Fruit fly (Drosophila melanogaster) whole organism, embryonic: Measurements from ENCODE around the gene Vav.
A peak's percentile ranks its signal among the peaks of the same experiment; 100 is the strongest.

Source experiments
- BEAF-32 ChIP-seq: fragments of 200-800 bp; sonication (Bioruptor generic); optimal IDR thresholded peaks from 3 replicates; lab custom pipeline; 2017; ENCODE audit warnings: missing biosample characterization, missing genetic modification characterization, mild to moderate bottlenecking, moderate library complexity, missing genetic modification reagents
- CG10431 ChIP-seq: fragments of 200-800 bp; sonication (Bioruptor generic); optimal IDR thresholded peaks from 3 replicates; lab custom pipeline; 2018; ENCODE audit warnings: missing biosample characterization, mild to moderate bottlenecking, missing genetic modification characterization
- CG11247 ChIP-seq: fragments of 200-800 bp; sonication (Bioruptor generic); IDR thresholded peaks from 2 replicates; pipeline ENCODE4 v1.3.6; 2022; ENCODE audit warnings: missing biosample characterization, missing genetic modification characterization
- CG13894 ChIP-seq: fragments of 200-800 bp; sonication (Bioruptor generic); optimal IDR thresholded peaks from 3 replicates; lab custom pipeline; 2018; ENCODE audit warnings: missing biosample characterization, mild to moderate bottlenecking, missing genetic modification characterization, moderate library complexity
- CG15269 ChIP-seq: fragments of 200-800 bp; sonication (Bioruptor generic); optimal IDR thresholded peaks from 2 replicates; lab custom pipeline; 2018; ENCODE audit warnings: missing biosample characterization, mild to moderate bottlenecking, missing genetic modification characterization, moderate library complexity
- CG1529 ChIP-seq: fragments of 200-800 bp; sonication (Bioruptor generic); optimal IDR thresholded peaks from 3 replicates; lab custom pipeline; 2018; ENCODE audit warnings: missing biosample characterization, missing genetic modification characterization
- CG16863 ChIP-seq: fragments of 200-800 bp; sonication (Bioruptor generic); optimal IDR thresholded peaks from 3 replicates; lab custom pipeline; 2016; ENCODE audit warnings: missing biosample characterization, missing genetic modification characterization
- CG17186 ChIP-seq: fragments of 200-800 bp; sonication (Bioruptor generic); optimal IDR thresholded peaks from 3 replicates; lab custom pipeline; 2017; ENCODE audit warnings: missing biosample characterization, missing genetic modification reagents, missing genetic modification characterization
- CG17328 ChIP-seq: fragments of 200-800 bp; sonication (Bioruptor generic); IDR thresholded peaks from 2 replicates; pipeline ENCODE4 v1.3.6; 2022; ENCODE audit warnings: missing biosample characterization, missing genetic modification characterization
- CG18262 ChIP-seq: fragments of 200-800 bp; optimal IDR thresholded peaks from 3 replicates; lab custom pipeline; 2019; ENCODE audit warnings: missing biosample characterization, mild to moderate bottlenecking, missing genetic modification characterization, moderate library complexity
- CG2875 ChIP-seq: fragments of 200-800 bp; sonication (Bioruptor generic); optimal IDR thresholded peaks from 2 replicates; lab custom pipeline; 2017; ENCODE audit warnings: missing biosample characterization, mild to moderate bottlenecking, missing genetic modification characterization, missing genetic modification reagents
- CG34376 ChIP-seq: fragments of 200-800 bp; sonication (Bioruptor generic); optimal IDR thresholded peaks from 2 replicates; lab custom pipeline; 2018; ENCODE audit warnings: missing biosample characterization, mild to moderate bottlenecking, missing genetic modification characterization
- CG4360 ChIP-seq: fragments of 200-800 bp; sonication (Bioruptor generic); IDR thresholded peaks from 2 replicates; pipeline ENCODE4 v1.3.6; 2022; ENCODE audit warnings: missing biosample characterization, missing genetic modification characterization
- CG5180 ChIP-seq: fragments of 200-800 bp; sonication (Bioruptor generic); optimal IDR thresholded peaks from 3 replicates; lab custom pipeline; 2017; ENCODE audit warnings: missing biosample characterization, missing genetic modification characterization, mild to moderate bottlenecking, moderate library complexity, missing genetic modification reagents
- CG6254 ChIP-seq: fragments of 200-800 bp; sonication (Bioruptor generic); optimal IDR thresholded peaks from 3 replicates; lab custom pipeline; 2017; ENCODE audit warnings: mild to moderate bottlenecking, missing biosample characterization, missing genetic modification reagents, missing genetic modification characterization
- CG6683 ChIP-seq: fragments of 200-800 bp; sonication (Bioruptor generic); optimal IDR thresholded peaks from 2 replicates; lab custom pipeline; 2017; ENCODE audit warnings: missing biosample characterization, mild to moderate bottlenecking, missing genetic modification characterization, missing genetic modification reagents
- CG6791 ChIP-seq: fragments of 200-800 bp; sonication (Bioruptor generic); IDR thresholded peaks from 3 replicates; pipeline ENCODE4 v1.3.6; 2022; ENCODE audit warnings: missing biosample characterization, missing genetic modification characterization; ENCODE audit not compliant: partially characterized antibody
- CG7839 ChIP-seq: fragments of 200-800 bp; sonication (Bioruptor generic); optimal IDR thresholded peaks from 3 replicates; lab custom pipeline; 2018; ENCODE audit warnings: missing biosample characterization, mild to moderate bottlenecking, missing genetic modification characterization, moderate library complexity
- CG8089 ChIP-seq: fragments of 200-800 bp; sonication (Bioruptor generic); optimal IDR thresholded peaks from 3 replicates; lab custom pipeline; 2016; ENCODE audit warnings: missing biosample characterization, missing genetic modification characterization
- CG8290 ChIP-seq, 3 experiments: fragments of 200-800 bp; sonication (Bioruptor generic); optimal IDR thresholded peaks; 2 replicates each; lab custom pipeline; 2016 to 2019; ENCODE audit warnings: missing biosample characterization in 3 of 3, missing genetic modification characterization in 3 of 3, mild to moderate bottlenecking in 2 of 3, moderate library complexity in 1 of 3
- Dll ChIP-seq: fragments of 200-800 bp; sonication (Bioruptor generic); IDR thresholded peaks from 4 replicates; pipeline ENCODE4 v1.3.6; 2022; ENCODE audit warnings: missing biosample characterization, missing genetic modification characterization; ENCODE audit not compliant: partially characterized antibody
- Hand ChIP-seq: fragments of 200-800 bp; sonication (Bioruptor generic); optimal IDR thresholded peaks from 2 replicates; lab custom pipeline; 2017; ENCODE audit warnings: mild to moderate bottlenecking, missing biosample characterization, missing genetic modification reagents, missing genetic modification characterization
- HmgZ ChIP-seq: fragments of 200-800 bp; sonication (Bioruptor generic); optimal IDR thresholded peaks from 2 replicates; lab custom pipeline; 2018; ENCODE audit warnings: missing biosample characterization, mild to moderate bottlenecking, missing genetic modification characterization
- Hr51 ChIP-seq, 2 experiments: fragments of 200-800 bp; sonication (Bioruptor generic); optimal IDR thresholded peaks; 2 replicates in 1 of 2; 3 replicates in 1 of 2; lab custom pipeline; 2016 to 2018; ENCODE audit warnings: missing biosample characterization in 2 of 2, missing genetic modification characterization in 2 of 2, mild to moderate bottlenecking in 1 of 2, moderate library complexity in 1 of 2
- Max ChIP-seq: fragments of 200-800 bp; sonication (Bioruptor generic); optimal IDR thresholded peaks from 2 replicates; lab custom pipeline; 2016; ENCODE audit warnings: missing biosample characterization, mild to moderate bottlenecking, missing genetic modification characterization
- Meics ChIP-seq: fragments of 200-800 bp; sonication (Bioruptor generic); optimal IDR thresholded peaks from 2 replicates; lab custom pipeline; 2017; ENCODE audit warnings: missing biosample characterization, mild to moderate bottlenecking, missing genetic modification characterization
- Nf-YA ChIP-seq: fragments of 200-800 bp; sonication (Bioruptor generic); IDR thresholded peaks from 2 replicates; pipeline ENCODE4 v1.3.6; 2022; ENCODE audit warnings: missing biosample characterization, missing genetic modification characterization
- cas ChIP-seq: fragments of 200-800 bp; sonication (Bioruptor generic); IDR thresholded peaks from 2 replicates; pipeline ENCODE4 v1.3.6; 2022; ENCODE audit warnings: missing biosample characterization, missing genetic modification characterization
- corto ChIP-seq: fragments of 200-800 bp; sonication (Bioruptor generic); optimal IDR thresholded peaks from 2 replicates; lab custom pipeline; 2016; ENCODE audit warnings: missing biosample characterization, mild to moderate bottlenecking, missing genetic modification characterization, moderate library complexity
- disco-r ChIP-seq: fragments of 200-800 bp; sonication (Bioruptor generic); optimal IDR thresholded peaks from 2 replicates; lab custom pipeline; 2016; ENCODE audit warnings: missing biosample characterization, missing genetic modification characterization
- dmrt99B ChIP-seq: fragments of 200-800 bp; sonication (Bioruptor generic); optimal IDR thresholded peaks from 2 replicates; lab custom pipeline; 2018; ENCODE audit warnings: missing biosample characterization, mild to moderate bottlenecking, missing genetic modification characterization, moderate library complexity
- exex ChIP-seq: fragments of 200-800 bp; sonication (Bioruptor generic); optimal IDR thresholded peaks from 4 replicates; lab custom pipeline; 2018; ENCODE audit warnings: missing biosample characterization, mild to moderate bottlenecking, missing genetic modification characterization, moderate library complexity
- fu2 ChIP-seq: fragments of 200-800 bp; sonication (Bioruptor generic); optimal IDR thresholded peaks from 2 replicates; lab custom pipeline; 2016; ENCODE audit warnings: missing biosample characterization, missing genetic modification characterization
- gcm ChIP-seq: fragments of 200-800 bp; sonication (Bioruptor generic); optimal IDR thresholded peaks from 2 replicates; lab custom pipeline; 2019; ENCODE audit warnings: missing biosample characterization, mild to moderate bottlenecking, missing genetic modification characterization, moderate library complexity
- gro ChIP-seq: fragments of 200-800 bp; sonication (Bioruptor generic); optimal IDR thresholded peaks from 2 replicates; lab custom pipeline; 2016; ENCODE audit warnings: missing biosample characterization, missing genetic modification characterization
- hth ChIP-seq: fragments of >200 bp; optimal IDR thresholded peaks from 2 replicates; lab custom pipeline; 2017; ENCODE audit warnings: inconsistent platforms
- lab ChIP-seq: fragments of 200-800 bp; sonication (Bioruptor generic); optimal IDR thresholded peaks from 3 replicates; lab custom pipeline; 2017; ENCODE audit warnings: missing biosample characterization, missing genetic modification characterization, mild to moderate bottlenecking, moderate library complexity, missing genetic modification reagents
- lbe ChIP-seq: fragments of 200-800 bp; sonication (Bioruptor generic); optimal IDR thresholded peaks from 2 replicates; lab custom pipeline; 2016; ENCODE audit warnings: missing biosample characterization, mild to moderate bottlenecking, missing genetic modification characterization
- lola ChIP-seq, 3 experiments: fragments of >200 bp in 2 of 3; fragments of 200-800 bp in 1 of 3; sonication (Bioruptor generic) in 1 of 3; optimal IDR thresholded peaks; 2 replicates each; lab custom pipeline; 2017 to 2019; ENCODE audit warnings: missing biosample characterization in 3 of 3, missing genetic modification characterization in 3 of 3, mild to moderate bottlenecking in 1 of 3, moderate library complexity in 1 of 3
- nau ChIP-seq: fragments of 200-800 bp; sonication (Bioruptor generic); optimal IDR thresholded peaks from 3 replicates; lab custom pipeline; 2017; ENCODE audit warnings: missing biosample characterization, mild to moderate bottlenecking, missing genetic modification characterization, missing genetic modification reagents
- nerfin-1 ChIP-seq: fragments of 200-800 bp; sonication (Bioruptor generic); optimal IDR thresholded peaks from 3 replicates; lab custom pipeline; 2019; ENCODE audit warnings: missing biosample characterization, mild to moderate bottlenecking, missing genetic modification characterization, moderate library complexity
- onecut ChIP-seq: fragments of 200-800 bp; sonication (Bioruptor generic); IDR thresholded peaks from 2 replicates; pipeline ENCODE4 v1.3.6; 2022; ENCODE audit warnings: missing biosample characterization, missing genetic modification characterization
- sqz ChIP-seq: fragments of 200-800 bp; sonication (Bioruptor generic); optimal IDR thresholded peaks from 3 replicates; lab custom pipeline; 2018; ENCODE audit warnings: missing biosample characterization, mild to moderate bottlenecking, missing genetic modification characterization
- trh ChIP-seq: fragments of 200-800 bp; sonication (Bioruptor generic); optimal IDR thresholded peaks from 2 replicates; lab custom pipeline; 2016; ENCODE audit warnings: missing biosample characterization, missing genetic modification characterization
- twi ChIP-seq: fragments of 200-800 bp; optimal IDR thresholded peaks from 2 replicates; lab custom pipeline; 2019; ENCODE audit warnings: missing biosample characterization, mild to moderate bottlenecking, missing genetic modification characterization, moderate library complexity
- tx ChIP-seq: fragments of 200-800 bp; sonication (Bioruptor generic); optimal IDR thresholded peaks from 2 replicates; lab custom pipeline; 2016; ENCODE audit warnings: missing biosample characterization, missing genetic modification characterization
- zen2 ChIP-seq: fragments of 200-800 bp; sonication (Bioruptor generic); IDR thresholded peaks from 3 replicates; pipeline ENCODE4 v1.3.6; 2022; ENCODE audit warnings: missing biosample characterization, missing genetic modification characterization; ENCODE audit not compliant: partially characterized antibody

Gene Vav

dm6 chrX:19315421-19316260 is 54.0 kb downstream of the Vav start (continued):
- TF ChIP-seq CG8089 (no peak), nau (no peak), Hr51 (GFP tag; optimal IDR thresholded peaks at IDR 0.05; lab: Kevin White, UChicago) (no peak), CG2875 (GFP tag; lab: Kevin White, UChicago) (no peak), exex (peak; percentile 56), Nf-YA (GFP tag; lab: Robert Waterston, UW) (no peak), CG34376 (GFP tag; lab: Kevin White, UChicago) (peak; percentile 43), CG18262 (tag; lab: Kevin White, UChicago) (no peak), gro (GFP tag; lab: Kevin White, UChicago) (no peak), Max (GFP tag; lab: Kevin White, UChicago) (no peak), CG15269 (tag; lab: Kevin White, UChicago) (no peak), Dll (GFP tag; lab: Robert Waterston, UW) (peak; percentile 48; the same call in 1 of the 4 replicates), CG17328 (GFP tag; lab: Robert Waterston, UW) (no peak), twi (tag; lab: Kevin White, UChicago) (no peak), nerfin-1 (tag; lab: Kevin White, UChicago) (no peak), lola (GFP tag; optimal IDR thresholded peaks at IDR 0.05; lab: Kevin White, UChicago) (no peak), CG6683 (GFP tag; lab: Kevin White, UChicago) (no peak), lab (no peak), cas (GFP tag; lab: Robert Waterston, UW) (no peak), HmgZ (tag; lab: Kevin White, UChicago) (peak; percentile 1), CG6254 (GFP tag; lab: Kevin White, UChicago) (no peak), corto (GFP tag; lab: Kevin White, UChicago) (peak; percentile 40), CG1529 (GFP tag; lab: Kevin White, UChicago) (no peak), CG7839 (no peak), CG8290 (GFP tag; optimal IDR thresholded peaks at IDR 0.05; lab: Kevin White, UChicago) (peak; percentile 87), CG8290 (tag; optimal IDR thresholded peaks at IDR 0.05; lab: Kevin White, UChicago) (peak; percentile 69 to 85), tx (GFP tag; lab: Kevin White, UChicago) (no peak), dmrt99B (tag; lab: Kevin White, UChicago) (no peak), sqz (GFP tag; lab: Kevin White, UChicago) (peak; percentile 6), CG4360 (GFP tag; lab: Robert Waterston, UW) (no peak), CG5180 (GFP tag; lab: Kevin White, UChicago) (peak; percentile 35), BEAF-32 (GFP tag; lab: Kevin White, UChicago) (peak; percentile 41), gcm (GFP tag; lab: Kevin White, UChicago) (no peak), fu2 (GFP tag; lab: Kevin White, UChicago) (no peak), CG17186 (GFP tag; lab: Kevin White, UChicago) (no peak), CG6791 (0 out of 3 replicates have a peak, but pooled peaks have one; percentile 41), hth (lab: Kevin White, UChicago) (no peak), CG11247 (GFP tag; lab: Robert Waterston, UW) (no peak), CG13894 (peak; percentile 98), trh (no peak), zen2 (GFP tag; lab: Robert Waterston, UW) (peak; percentile 9; the same call in 1 of the 3 replicates), lbe (GFP tag; lab: Kevin White, UChicago) (no peak), CG16863 (GFP tag; lab: Kevin White, UChicago) (no peak), Meics (GFP tag; lab: Kevin White, UChicago) (no peak), onecut (GFP tag; lab: Robert Waterston, UW) (peak; percentile 62), Hand (GFP tag; lab: Kevin White, UChicago) (no peak), disco-r (no peak), CG10431 (GFP tag; lab: Kevin White, UChicago) (no peak)
